Fruit fly (Drosophila melanogaster): Measurements from ENCODE around the gene Amt.

Amt gene

dm6 chr3R:15230285-15230684, 18.7 kb downstream of the Amt start, which contains the start of gene CG34316:
TSS of gene CG34316 (plus strand) at chr3R:15230585.
- TF ChIP-seq sage (GFP tag; optimal IDR thresholded peaks at IDR 0.05) (no peak), foxo (GFP tag; optimal IDR thresholded peaks at IDR 0.05) (no peak), Mio (GFP tag; optimal IDR thresholded peaks at IDR 0.05) (no peak), ey (GFP tag; optimal IDR thresholded peaks at IDR 0.05) (no peak), CG9705 (GFP tag; optimal IDR thresholded peaks at IDR 0.05) (no peak)

DNA sequence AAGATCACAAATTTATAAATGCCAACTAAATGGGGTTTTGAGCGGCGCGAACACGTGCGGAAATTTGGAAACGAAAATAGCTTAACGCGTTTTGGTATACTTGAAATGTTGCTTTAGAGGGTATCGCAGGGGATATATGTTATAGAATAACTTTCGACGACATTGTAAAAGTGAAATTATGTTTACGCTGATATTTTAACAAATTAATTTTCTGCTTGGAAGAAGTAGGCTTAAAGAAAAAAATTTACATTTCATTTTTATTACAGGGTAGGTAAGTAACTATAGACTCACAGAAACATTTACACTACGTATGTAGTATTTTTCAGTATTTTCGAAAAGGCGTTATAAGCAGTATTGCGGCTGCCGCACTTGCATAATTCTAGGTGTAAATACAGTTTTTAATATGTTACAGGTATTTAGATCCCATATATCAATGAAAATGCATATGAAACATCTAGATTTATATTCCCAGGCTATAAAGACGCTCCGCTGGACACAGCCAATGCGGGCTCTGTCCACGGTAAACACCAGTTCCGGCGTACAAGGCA, 19.5 kb downstream of the Amt start, which contains the start of the genes Art3 and mRpS10:
Art3 (minus strand) TSS at position 80 of the 548 bp plus-strand sequence.
mRpS10 (plus strand) TSS at position 337 of the 548 bp plus-strand sequence.
- TF ChIP-seq psq (GFP tag; optimal IDR thresholded peaks at IDR 0.05): peak; percentile 99
- peak; percentile 100 for TF ChIP-seq fru (GFP tag; optimal IDR thresholded peaks at IDR 0.05)
- no peak for TF ChIP-seq N (GFP tag; optimal IDR thresholded peaks at IDR 0.05)
- TF ChIP-seq rgr (GFP tag; optimal IDR thresholded peaks at IDR 0.05): peak; percentile 100
- TF ChIP-seq Hr78 (GFP tag; optimal IDR thresholded peaks at IDR 0.05): no peak
- TF ChIP-seq Myc (optimal IDR thresholded peaks at IDR 0.05): peak; percentile 48
- peak; percentile 97 to 100 for TF ChIP-seq foxo (GFP tag; optimal IDR thresholded peaks at IDR 0.05)
- TF ChIP-seq br (GFP tag; optimal IDR thresholded peaks at IDR 0.05): peak; percentile 99
- TF ChIP-seq sage (GFP tag; optimal IDR thresholded peaks at IDR 0.05): peak; percentile 99
- TF ChIP-seq CG9705 (GFP tag; optimal IDR thresholded peaks at IDR 0.05): peak; percentile 100
- peak; percentile 99 for TF ChIP-seq woc (GFP tag; optimal IDR thresholded peaks at IDR 0.05)
- peak; percentile 99 for TF ChIP-seq sv (GFP tag; optimal IDR thresholded peaks at IDR 0.05)
- no peak for TF ChIP-seq usp (GFP tag; optimal IDR thresholded peaks at IDR 0.05)
- peak; percentile 100 for TF ChIP-seq OdsH (GFP tag; optimal IDR thresholded peaks at IDR 0.05)
- no peak for TF ChIP-seq brk (GFP tag; optimal IDR thresholded peaks at IDR 0.05)
- TF ChIP-seq dsf (GFP tag; optimal IDR thresholded peaks at IDR 0.05; ENCODE audit: borderline replicate concordance): peak; percentile 98
- TF ChIP-seq Sp1 (GFP tag; optimal IDR thresholded peaks at IDR 0.05): peak; percentile 100
- TF ChIP-seq Abd-B (GFP tag; optimal IDR thresholded peaks at IDR 0.05): no peak
- peak; percentile 99 for TF ChIP-seq CG32264 (GFP tag; optimal IDR thresholded peaks at IDR 0.05)
- TF ChIP-seq Jra (GFP tag; optimal IDR thresholded peaks at IDR 0.05): peak; percentile 99
- TF ChIP-seq Hnf4 (GFP tag; optimal IDR thresholded peaks at IDR 0.05): peak; percentile 100
- TF ChIP-seq h (GFP tag; optimal IDR thresholded peaks at IDR 0.05): peak; percentile 100
- TF ChIP-seq ey (GFP tag; optimal IDR thresholded peaks at IDR 0.05): peak; percentile 99
- peak; percentile 91 for TF ChIP-seq Rel (GFP tag; optimal IDR thresholded peaks at IDR 0.05)
- peak; percentile 99 for TF ChIP-seq Rel (tag; optimal IDR thresholded peaks at IDR 0.05)
- peak; percentile 100 for TF ChIP-seq dmrt93B (GFP tag; optimal IDR thresholded peaks at IDR 0.05)
- peak; percentile 99 for TF ChIP-seq GATAd (GFP tag; optimal IDR thresholded peaks at IDR 0.05)
- TF ChIP-seq Vsx2 (GFP tag; optimal IDR thresholded peaks at IDR 0.05; ENCODE audit: partially characterized antibody): no peak
- peak; percentile 99 for TF ChIP-seq Hr83 (GFP tag; optimal IDR thresholded peaks at IDR 0.05; ENCODE audit: poor library complexity, severe bottlenecking)
- TF ChIP-seq jim (GFP tag; optimal IDR thresholded peaks at IDR 0.05): peak; percentile 89
- no peak for TF ChIP-seq dl (GFP tag; optimal IDR thresholded peaks at IDR 0.05; ENCODE audit: insufficient read depth in 1 of 2, partially characterized antibody in 2 of 2)
- TF ChIP-seq Dif (GFP tag; optimal IDR thresholded peaks at IDR 0.05; ENCODE audit: partially characterized antibody): no peak
- TF ChIP-seq HLH106 (tag; optimal IDR thresholded peaks at IDR 0.05): peak; percentile 100
- TF ChIP-seq Dfd (GFP tag; optimal IDR thresholded peaks at IDR 0.05): peak; percentile 99
- TF ChIP-seq tai (GFP tag; optimal IDR thresholded peaks at IDR 0.05): no peak
- TF ChIP-seq Mio (GFP tag; optimal IDR thresholded peaks at IDR 0.05): peak; percentile 96
- TF ChIP-seq CrebA (GFP tag; optimal IDR thresholded peaks at IDR 0.05; ENCODE audit: borderline replicate concordance): no peak
- TF ChIP-seq lola (GFP tag; optimal IDR thresholded peaks at IDR 0.05): no peak
- peak; percentile 91 for TF ChIP-seq pan (optimal IDR thresholded peaks at IDR 0.05)

All from whole organism, wandering third instar larva.